Worm (Caenorhabditis elegans) whole organism, late embryonic: ENCODE measurements around the gene mel-32.

ENCODE experiments used
- C08G9.2 ChIP-seq: sonication (generic microtip); optimal IDR thresholded peaks from 2 replicates; lab custom pipeline; 2016; ENCODE audit warnings: mild to moderate bottlenecking, missing genetic modification characterization, moderate library complexity, missing compliant biosample characterization
- C38D4.7 ChIP-seq: fragments of 200-800 bp; sonication (Bioruptor generic); optimal IDR thresholded peaks from 2 replicates; lab custom pipeline; 2018; ENCODE audit warnings: mild to moderate bottlenecking, missing genetic modification characterization, moderate library complexity, missing compliant biosample characterization
- F13H6.1 ChIP-seq: sonication (generic microtip); optimal IDR thresholded peaks from 2 replicates; lab custom pipeline; 2016; ENCODE audit warnings: missing genetic modification characterization, missing compliant biosample characterization
- K02D7.2 ChIP-seq: sonication (generic microtip); optimal IDR thresholded peaks from 2 replicates; lab custom pipeline; 2017; ENCODE audit warnings: mild to moderate bottlenecking, missing genetic modification characterization, missing compliant biosample characterization
- K09A11.1 ChIP-seq: sonication (generic microtip); optimal IDR thresholded peaks from 2 replicates; lab custom pipeline; 2017; ENCODE audit warnings: antibody characterized with exemption, mild to moderate bottlenecking, missing genetic modification characterization, missing compliant biosample characterization; ENCODE audit not compliant: insufficient read depth
- Y22D7AL.16 ChIP-seq: sonication (generic microtip); optimal IDR thresholded peaks from 2 replicates; lab custom pipeline; 2016; ENCODE audit warnings: missing genetic modification characterization, missing compliant biosample characterization
- ama-1 ChIP-seq: fragments of 150-350 bp; optimal IDR thresholded peaks from 2 replicates; lab custom pipeline; 2014
- ceh-18 ChIP-seq: sonication (generic microtip); optimal IDR thresholded peaks from 2 replicates; lab custom pipeline; 2016; ENCODE audit warnings: missing genetic modification characterization, missing compliant biosample characterization
- ceh-22 ChIP-seq: sonication (generic microtip); optimal IDR thresholded peaks from 2 replicates; lab custom pipeline; 2017; ENCODE audit warnings: missing biosample characterization, missing genetic modification characterization
- ceh-30 ChIP-seq: fragments of 150-350 bp; optimal IDR thresholded peaks from 2 replicates; lab custom pipeline; 2014; ENCODE audit warnings: missing biosample characterization, missing genetic modification characterization
- ceh-31 ChIP-seq: sonication (generic microtip); optimal IDR thresholded peaks from 2 replicates; lab custom pipeline; 2016; ENCODE audit warnings: missing genetic modification characterization, missing compliant biosample characterization
- ceh-34 ChIP-seq: sonication (generic microtip); optimal IDR thresholded peaks from 2 replicates; lab custom pipeline; 2016; ENCODE audit warnings: mild to moderate bottlenecking, missing genetic modification characterization, missing compliant biosample characterization
- ceh-45 ChIP-seq: fragments of 200-800 bp; sonication (Bioruptor generic); IDR thresholded peaks from 2 replicates; pipeline ENCODE4 v1.3.6; 2022; ENCODE audit warnings: missing genetic modification reagents, missing genetic modification characterization, missing compliant biosample characterization
- ceh-48 ChIP-seq: sonication (generic microtip); optimal IDR thresholded peaks from 2 replicates; lab custom pipeline; 2016; ENCODE audit warnings: missing genetic modification characterization, inconsistent platforms, missing compliant biosample characterization
- ceh-9 ChIP-seq: sonication (generic microtip); optimal IDR thresholded peaks from 2 replicates; lab custom pipeline; 2016; ENCODE audit warnings: mild to moderate bottlenecking, missing genetic modification characterization, inconsistent platforms, missing compliant biosample characterization
- che-1 ChIP-seq: sonication (generic microtip); optimal IDR thresholded peaks from 2 replicates; lab custom pipeline; 2016; ENCODE audit warnings: mild to moderate bottlenecking, missing genetic modification characterization, missing compliant biosample characterization
- dmd-4 ChIP-seq: sonication (generic microtip); optimal IDR thresholded peaks from 2 replicates; lab custom pipeline; 2016; ENCODE audit warnings: borderline replicate concordance, missing genetic modification characterization, missing compliant biosample characterization
- elt-2 ChIP-seq: sonication (generic microtip); optimal IDR thresholded peaks from 2 replicates; lab custom pipeline; 2016; ENCODE audit warnings: missing genetic modification reagents, missing genetic modification characterization, missing compliant biosample characterization
- elt-4 ChIP-seq: sonication (generic microtip); optimal IDR thresholded peaks from 2 replicates; lab custom pipeline; 2016; ENCODE audit warnings: missing genetic modification characterization, missing compliant biosample characterization
- ets-4 ChIP-seq: sonication (generic microtip); optimal IDR thresholded peaks from 2 replicates; lab custom pipeline; 2016; ENCODE audit warnings: missing genetic modification characterization, missing compliant biosample characterization
- eyg-1 ChIP-seq: sonication (generic microtip); optimal IDR thresholded peaks from 2 replicates; lab custom pipeline; 2016; ENCODE audit warnings: missing genotype, missing genetic modification characterization, missing compliant biosample characterization
- fkh-10 ChIP-seq: fragments of 150-350 bp; optimal IDR thresholded peaks from 2 replicates; lab custom pipeline; 2014; ENCODE audit warnings: missing biosample characterization, missing genetic modification reagents, missing genetic modification characterization
- fkh-6 ChIP-seq: sonication (generic microtip); optimal IDR thresholded peaks from 2 replicates; lab custom pipeline; 2016; ENCODE audit warnings: missing genetic modification characterization, missing compliant biosample characterization
- hlh-15 ChIP-seq: sonication (generic microtip); optimal IDR thresholded peaks from 2 replicates; lab custom pipeline; 2016; ENCODE audit warnings: missing genetic modification characterization, missing compliant biosample characterization
- hlh-30 ChIP-seq: sonication (generic microtip); optimal IDR thresholded peaks from 2 replicates; lab custom pipeline; 2017; ENCODE audit warnings: antibody characterized with exemption, missing genetic modification characterization, missing compliant biosample characterization; ENCODE audit not compliant: insufficient read depth
- hlh-8 ChIP-seq: sonication (generic microtip); optimal IDR thresholded peaks from 2 replicates; lab custom pipeline; 2016; ENCODE audit warnings: missing genotype, missing genetic modification characterization, missing compliant biosample characterization
- lim-6 ChIP-seq: sonication (generic microtip); optimal IDR thresholded peaks from 2 replicates; lab custom pipeline; 2016; ENCODE audit warnings: missing genetic modification characterization, missing compliant biosample characterization
- lin-11 ChIP-seq: fragments of 200-800 bp; sonication (Bioruptor generic); optimal IDR thresholded peaks from 2 replicates; lab custom pipeline; 2018; ENCODE audit warnings: mild to moderate bottlenecking, missing genetic modification characterization, missing compliant biosample characterization
- mec-3 ChIP-seq: sonication (generic microtip); optimal IDR thresholded peaks from 2 replicates; lab custom pipeline; 2016; ENCODE audit warnings: borderline replicate concordance, missing genetic modification characterization, missing compliant biosample characterization
- nfya-1 ChIP-seq: sonication (generic microtip); optimal IDR thresholded peaks from 2 replicates; lab custom pipeline; 2017; ENCODE audit warnings: missing genetic modification characterization, mild to moderate bottlenecking, missing compliant biosample characterization, antibody characterized with exemption, moderate library complexity
- nhr-11 ChIP-seq: fragments of 150-350 bp; optimal IDR thresholded peaks from 2 replicates; lab custom pipeline; 2014; ENCODE audit warnings: missing biosample characterization, missing genetic modification characterization
- nhr-232 ChIP-seq: sonication (generic microtip); optimal IDR thresholded peaks from 2 replicates; lab custom pipeline; 2016; ENCODE audit warnings: missing genetic modification characterization, missing compliant biosample characterization
- odd-2 ChIP-seq: sonication (generic microtip); optimal IDR thresholded peaks from 2 replicates; lab custom pipeline; 2017; ENCODE audit warnings: antibody characterized with exemption, mild to moderate bottlenecking, missing genetic modification characterization, missing compliant biosample characterization
- pat-9 ChIP-seq: fragments of 200-800 bp; sonication (Bioruptor generic); optimal IDR thresholded peaks from 2 replicates; lab custom pipeline; 2018; ENCODE audit warnings: mild to moderate bottlenecking, missing genetic modification characterization, moderate library complexity, missing compliant biosample characterization
- pax-1 ChIP-seq: fragments of 150-350 bp; optimal IDR thresholded peaks from 2 replicates; lab custom pipeline; 2014; ENCODE audit warnings: missing biosample characterization, missing genetic modification characterization
- pha-2 ChIP-seq: sonication (generic microtip); optimal IDR thresholded peaks from 2 replicates; lab custom pipeline; 2017; ENCODE audit warnings: mild to moderate bottlenecking, missing genetic modification characterization, missing compliant biosample characterization
- pha-4 ChIP-seq: fragments of 150-350 bp; optimal IDR thresholded peaks from 2 replicates; lab custom pipeline; 2018; ENCODE audit warnings: missing biosample characterization, missing genetic modification reagents, missing genetic modification characterization
- pqm-1 ChIP-seq: sonication (generic microtip); optimal IDR thresholded peaks from 2 replicates; lab custom pipeline; 2016; ENCODE audit warnings: missing genetic modification characterization, missing compliant biosample characterization
- pros-1 ChIP-seq: fragments of 150-350 bp; optimal IDR thresholded peaks from 2 replicates; lab custom pipeline; 2014; ENCODE audit warnings: missing biosample characterization, missing genetic modification reagents, missing genetic modification characterization
- sox-2 ChIP-seq: fragments of 200-800 bp; sonication (Bioruptor generic); IDR thresholded peaks from 2 replicates; pipeline ENCODE4 v1.3.6; 2022; ENCODE audit warnings: missing genetic modification reagents, missing genetic modification characterization, missing compliant biosample characterization
- tbx-7 ChIP-seq: sonication (generic microtip); optimal IDR thresholded peaks from 2 replicates; lab custom pipeline; 2016; ENCODE audit warnings: missing genotype, missing genetic modification characterization, missing compliant biosample characterization
- unc-3 ChIP-seq, 2 experiments: fragments of 200-800 bp in 1 of 2; sonication (Bioruptor generic) in 1 of 2; sonication (generic microtip) in 1 of 2; conservative IDR thresholded peaks in 1 of 2; optimal IDR thresholded peaks in 1 of 2; 2 replicates each; pipeline versions ENCODE4 v1.3.6 to Lab custom; 2016 to 2022; ENCODE audit warnings: missing compliant biosample characterization in 2 of 2, missing genetic modification characterization in 2 of 2, missing genetic modification reagents in 1 of 2
- unc-42 ChIP-seq: sonication (generic microtip); optimal IDR thresholded peaks from 2 replicates; lab custom pipeline; 2016; ENCODE audit warnings: missing genotype, missing genetic modification characterization, missing compliant biosample characterization
- unc-55 ChIP-seq: sonication (generic microtip); optimal IDR thresholded peaks from 2 replicates; lab custom pipeline; 2017; ENCODE audit warnings: missing biosample characterization, missing genetic modification reagents, missing genetic modification characterization
- unc-86 ChIP-seq: sonication (generic microtip); optimal IDR thresholded peaks from 2 replicates; lab custom pipeline; 2016; ENCODE audit warnings: missing genetic modification characterization, missing compliant biosample characterization
- zip-5 ChIP-seq: sonication (generic microtip); optimal IDR thresholded peaks from 2 replicates; lab custom pipeline; 2016; ENCODE audit warnings: missing genetic modification characterization, missing compliant biosample characterization
- ztf-16 ChIP-seq: sonication (generic microtip); optimal IDR thresholded peaks from 2 replicates; lab custom pipeline; 2017; ENCODE audit warnings: missing genetic modification characterization, missing compliant biosample characterization

mel-32 gene

DNA sequence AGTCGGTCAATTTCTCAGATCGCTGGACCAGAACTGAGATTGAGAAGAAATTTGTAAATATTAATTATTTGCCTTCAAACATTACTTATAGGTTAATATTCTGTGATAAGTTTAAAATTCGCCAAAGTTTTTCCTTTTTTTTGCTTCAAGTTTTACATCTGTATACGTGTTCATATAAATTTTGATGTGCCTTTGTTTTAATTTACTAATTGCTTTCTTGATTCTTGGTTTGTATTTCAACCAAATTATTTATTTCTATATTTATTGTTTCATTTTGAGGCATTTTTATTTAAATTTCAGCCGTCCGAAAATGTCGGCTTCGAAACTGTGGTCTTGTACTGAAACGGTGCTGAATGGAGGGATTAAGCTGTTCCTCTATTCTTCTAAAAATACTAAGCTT lies 6.5 kb downstream of the mel-32 start, which contains the start of gene C05D11.1:
Gene C05D11.1 (plus strand): TSS at position 301 of the 400 bp plus-strand sequence.
- TF ChIP-seq pros-1 (tag; lab: Kevin White, UChicago) = no peak
- TF ChIP-seq zip-5 (tag; lab: Kevin White, UChicago) = no peak
- no peak for TF ChIP-seq ceh-31
- TF ChIP-seq ceh-34 (tag; lab: Kevin White, UChicago) = no peak
- no peak for TF ChIP-seq ceh-18 (tag; lab: Kevin White, UChicago)
- TF ChIP-seq ceh-30 (tag; lab: Kevin White, UChicago) = no peak
- TF ChIP-seq che-1 = no peak
- no peak for TF ChIP-seq C08G9.2
- no peak for TF ChIP-seq F13H6.1 (tag; lab: Kevin White, UChicago)
- TF ChIP-seq unc-86 (tag; lab: Kevin White, UChicago) = no peak
- no peak for TF ChIP-seq pax-1 (tag; lab: Kevin White, UChicago)
- no peak for TF ChIP-seq nhr-232 (tag; lab: Kevin White, UChicago)
- no peak for TF ChIP-seq fkh-10 (GFP tag; lab: Kevin White, UChicago)
- TF ChIP-seq eyg-1 (tag; lab: Kevin White, UChicago) = no peak

ce11 chrIII:6432939-6433338 lies 9.9 kb downstream of the mel-32 start, which contains the start of gene vps-16:
TSS of gene vps-16 (plus strand) at chrIII:6433239.
- TF ChIP-seq che-1 = no peak
- no peak for TF ChIP-seq odd-2 (tag; lab: Kevin White, UChicago)
- TF ChIP-seq mec-3 (tag; lab: Kevin White, UChicago) = no peak
- no peak for TF ChIP-seq ceh-22
- TF ChIP-seq pha-4 = no peak
- no peak for TF ChIP-seq unc-55 (GFP tag; lab: Kevin White, UChicago)
- no peak for TF ChIP-seq ets-4 (tag; lab: Kevin White, UChicago)

DNA sequence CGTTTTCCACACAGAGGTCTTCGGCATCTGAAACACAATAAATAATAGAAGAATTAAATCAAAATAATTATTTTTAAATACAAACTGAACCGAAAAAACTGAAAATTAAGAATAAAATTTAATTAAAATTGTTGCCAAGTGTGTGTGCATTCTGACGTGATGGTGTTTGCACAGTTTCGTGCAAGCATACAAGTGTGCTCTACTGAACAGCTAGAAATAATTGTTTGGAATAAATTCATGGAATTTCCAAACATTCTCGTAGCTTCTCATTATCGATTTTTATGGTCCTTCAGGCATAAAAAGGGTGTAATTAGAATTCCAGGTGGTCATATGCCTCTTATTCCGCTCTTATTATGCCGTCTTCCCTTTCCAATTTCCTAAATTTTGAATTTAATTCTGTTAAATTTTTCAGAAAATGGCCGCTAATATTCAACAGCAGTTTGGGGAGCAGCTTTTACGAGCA lies 11.0 kb downstream of the mel-32 start, which contains the start of the genes mrps-17 and txdc-9:
Gene mrps-17 (minus strand): TSS at position 33 of the 463 bp plus-strand sequence.
Gene txdc-9 (plus strand): TSS at position 413 of the 463 bp plus-strand sequence.
- TF ChIP-seq ceh-30 (tag; lab: Kevin White, UChicago) (no peak), fkh-10 (GFP tag; lab: Kevin White, UChicago) (no peak), elt-4 (tag; lab: Kevin White, UChicago) (no peak), hlh-8 (tag; lab: Kevin White, UChicago) (no peak), lim-6 (tag; lab: Kevin White, UChicago) (no peak), mec-3 (tag; lab: Kevin White, UChicago) (no peak), sox-2 (GFP tag; lab: Robert Waterston, UW) (no peak), tbx-7 (tag; lab: Kevin White, UChicago) (no peak), che-1 (no peak), F13H6.1 (tag; lab: Kevin White, UChicago) (no peak), unc-3 (GFP tag; conservative IDR thresholded peaks at IDR 0.05; lab: Robert Waterston, UW) (no peak), unc-3 (tag; optimal IDR thresholded peaks at IDR 0.05; lab: Kevin White, UChicago) (no peak), nhr-232 (tag; lab: Kevin White, UChicago) (no peak), ztf-16 (no peak), pqm-1 (tag; lab: Kevin White, UChicago) (no peak), C08G9.2 (no peak), K09A11.1 (tag; lab: Kevin White, UChicago) (no peak), ceh-22 (no peak), Y22D7AL.16 (tag; lab: Kevin White, UChicago) (no peak), unc-55 (GFP tag; lab: Kevin White, UChicago) (peak; percentile 27), ceh-9 (tag; lab: Kevin White, UChicago) (no peak), ceh-45 (GFP tag; lab: Robert Waterston, UW) (no peak), elt-2 (tag; lab: Kevin White, UChicago) (no peak), pha-4 (no peak), nfya-1 (tag; lab: Kevin White, UChicago) (peak; percentile 65), hlh-15 (tag; lab: Kevin White, UChicago) (no peak), ceh-48 (tag; lab: Kevin White, UChicago) (peak; percentile 47), unc-42 (tag; lab: Kevin White, UChicago) (peak; percentile 99), pros-1 (tag; lab: Kevin White, UChicago) (no peak), hlh-30 (tag; lab: Kevin White, UChicago) (no peak), fkh-6 (no peak), odd-2 (tag; lab: Kevin White, UChicago) (no peak), dmd-4 (tag; lab: Kevin White, UChicago) (no peak), ama-1 (no peak), nhr-11 (tag; lab: Kevin White, UChicago) (no peak), pha-2 (no peak), pat-9 (tag; lab: Kevin White, UChicago) (no peak), K02D7.2 (tag; lab: Kevin White, UChicago) (no peak), ceh-34 (tag; lab: Kevin White, UChicago) (peak; percentile 31), lin-11 (no peak), C38D4.7 (GFP tag; lab: Kevin White, UChicago) (no peak)
